Worm (Caenorhabditis elegans) whole organism, L4 larva: ENCODE data around the gene Y38E10A.9.

Experiments
- F10B5.3 ChIP-seq: sonication (generic microtip); optimal IDR thresholded peaks from 2 replicates; lab custom pipeline; 2016; ENCODE audit warnings: mild to moderate bottlenecking, missing genetic modification characterization, missing compliant biosample characterization
- F26F4.8 ChIP-seq: fragments of 200-800 bp; sonication (Bioruptor generic); conservative IDR thresholded peaks from 2 replicates; pipeline ENCODE4 v1.3.6; 2022; ENCODE audit warnings: missing genetic modification characterization, missing compliant biosample characterization
- F44E2.7 ChIP-seq: fragments of 200-800 bp; sonication (Bioruptor generic); IDR thresholded peaks from 2 replicates; pipeline ENCODE4 v2.1.2; 2022; ENCODE audit warnings: missing genetic modification characterization, missing compliant biosample characterization
- Y105C5A.15 ChIP-seq: fragments of 200-800 bp; sonication (Bioruptor generic); IDR thresholded peaks from 2 replicates; pipeline ENCODE4 v1.3.6; 2022; ENCODE audit warnings: missing genetic modification characterization, missing compliant biosample characterization
- aha-1 ChIP-seq: fragments of 150-350 bp; peaks from one replicate; lab custom pipeline; 2014; ENCODE audit warnings: missing biosample characterization, missing genetic modification characterization
- arid-1 ChIP-seq: fragments of 200-800 bp; sonication (Bioruptor generic); conservative IDR thresholded peaks from 2 replicates; pipeline ENCODE4 v1.3.6; 2022; ENCODE audit warnings: missing genetic modification reagents, missing genetic modification characterization, missing compliant biosample characterization
- ceh-28 ChIP-seq: fragments of 150-350 bp; optimal IDR thresholded peaks from 2 replicates; lab custom pipeline; 2014; ENCODE audit warnings: missing biosample characterization, missing genetic modification reagents, missing genetic modification characterization
- ctbp-1 ChIP-seq: fragments of 200-800 bp; sonication (Bioruptor generic); IDR thresholded peaks from 2 replicates; pipeline ENCODE4 v1.3.6; 2022; ENCODE audit warnings: missing genetic modification reagents, missing genetic modification characterization, missing compliant biosample characterization
- daf-12 ChIP-seq: fragments of 150-350 bp; optimal IDR thresholded peaks from 2 replicates; lab custom pipeline; 2014; ENCODE audit warnings: missing biosample characterization, missing genetic modification reagents, missing genetic modification characterization
- daf-8 ChIP-seq: fragments of 200-800 bp; sonication (Bioruptor generic); IDR thresholded peaks from 2 replicates; pipeline ENCODE4 v1.3.6; 2022; ENCODE audit warnings: missing genetic modification characterization, missing compliant biosample characterization
- dmd-6 ChIP-seq: fragments of 200-800 bp; sonication (Bioruptor generic); IDR thresholded peaks from 2 replicates; pipeline ENCODE4 v1.3.6; 2022; ENCODE audit warnings: missing genetic modification reagents, missing genetic modification characterization, missing compliant biosample characterization
- dpl-1 ChIP-seq: fragments of 150-350 bp; optimal IDR thresholded peaks from 2 replicates; lab custom pipeline; 2014; ENCODE audit warnings: missing biosample characterization, missing genetic modification reagents, missing genetic modification characterization
- egl-27 ChIP-seq: sonication (generic microtip); optimal IDR thresholded peaks from 3 replicates; lab custom pipeline; 2017; ENCODE audit warnings: missing biosample characterization, missing genetic modification reagents, missing genetic modification characterization
- fkh-10 ChIP-seq: fragments of 150-350 bp; optimal IDR thresholded peaks from 2 replicates; lab custom pipeline; 2014; ENCODE audit warnings: missing biosample characterization, missing genetic modification reagents, missing genetic modification characterization
- hif-1 ChIP-seq, 2 experiments: sonication (generic microtip); optimal IDR thresholded peaks; 2 replicates each; lab custom pipeline; 2016 to 2017; ENCODE audit warnings: missing compliant biosample characterization in 2 of 2, missing genetic modification characterization in 2 of 2, missing genetic modification reagents in 2 of 2, missing genotype in 2 of 2, mild to moderate bottlenecking in 1 of 2
- hlh-11 ChIP-seq: fragments of 200-800 bp; sonication (Bioruptor generic); optimal IDR thresholded peaks from 2 replicates; lab custom pipeline; 2018; ENCODE audit warnings: mild to moderate bottlenecking, missing genetic modification characterization, missing compliant biosample characterization
- hlh-30 ChIP-seq: sonication (generic microtip); optimal IDR thresholded peaks from 2 replicates; lab custom pipeline; 2017; ENCODE audit warnings: antibody characterized with exemption, mild to moderate bottlenecking, missing genetic modification characterization, missing compliant biosample characterization; ENCODE audit not compliant: insufficient read depth
- hmg-1.1 ChIP-seq: fragments of 200-800 bp; sonication (Bioruptor generic); IDR thresholded peaks from 2 replicates; pipeline ENCODE4 v1.3.6; 2022; ENCODE audit warnings: missing genetic modification reagents, missing genetic modification characterization, missing compliant biosample characterization
- lin-29 ChIP-seq: fragments of 200-800 bp; sonication (Bioruptor generic); IDR thresholded peaks from 2 replicates; pipeline ENCODE4 v1.3.6; 2022; ENCODE audit warnings: missing genetic modification reagents, missing genetic modification characterization, missing compliant biosample characterization
- lir-3 ChIP-seq: sonication (generic microtip); optimal IDR thresholded peaks from 2 replicates; lab custom pipeline; 2016; ENCODE audit warnings: mild to moderate bottlenecking, missing genetic modification characterization, missing compliant biosample characterization
- mdl-1 ChIP-seq, 2 experiments: fragments of 150-350 bp in 1 of 2; sonication (generic microtip) in 1 of 2; optimal IDR thresholded peaks; 2 replicates each; lab custom pipeline; 2014 to 2017; ENCODE audit warnings: missing biosample characterization in 2 of 2, missing genetic modification characterization in 2 of 2
- mdt-29 ChIP-seq: fragments of 200-800 bp; sonication (Bioruptor generic); IDR thresholded peaks from 2 replicates; pipeline ENCODE4 v1.3.6; 2022; ENCODE audit warnings: missing genetic modification reagents, missing genetic modification characterization, missing compliant biosample characterization
- mxl-3 ChIP-seq: fragments of 200-800 bp; sonication (Bioruptor generic); optimal IDR thresholded peaks from 2 replicates; lab custom pipeline; 2018; ENCODE audit warnings: mild to moderate bottlenecking, missing genetic modification characterization, missing compliant biosample characterization
- nhr-10 ChIP-seq: fragments of 150-350 bp; optimal IDR thresholded peaks from 2 replicates; lab custom pipeline; 2014; ENCODE audit warnings: missing biosample characterization, missing genetic modification characterization
- nhr-28 ChIP-seq: fragments of 150-350 bp; optimal IDR thresholded peaks from 2 replicates; lab custom pipeline; 2014; ENCODE audit warnings: missing biosample characterization, missing genetic modification characterization
- nhr-48 ChIP-seq: sonication (generic microtip); optimal IDR thresholded peaks from 2 replicates; lab custom pipeline; 2016; ENCODE audit warnings: mild to moderate bottlenecking, missing genetic modification characterization, missing compliant biosample characterization
- nhr-77 ChIP-seq: fragments of 150-350 bp; optimal IDR thresholded peaks from 2 replicates; lab custom pipeline; 2014; ENCODE audit warnings: missing biosample characterization, missing genetic modification characterization
- pha-4 ChIP-seq, 2 experiments: fragments of 150-350 bp in 1 of 2; fragments of 200-800 bp in 1 of 2; sonication (Bioruptor generic) in 1 of 2; IDR thresholded peaks in 1 of 2; optimal IDR thresholded peaks in 1 of 2; 2 replicates each; pipeline versions ENCODE4 v1.3.6 to Lab custom; 2014 to 2022; ENCODE audit warnings: missing genetic modification characterization in 2 of 2, missing genetic modification reagents in 2 of 2, missing biosample characterization in 1 of 2, missing compliant biosample characterization in 1 of 2
- php-3 ChIP-seq: fragments of 200-800 bp; sonication (Bioruptor generic); IDR thresholded peaks from 2 replicates; pipeline ENCODE4 v1.3.6; 2022; ENCODE audit warnings: missing genetic modification reagents, missing genetic modification characterization, missing compliant biosample characterization
- sdz-12 ChIP-seq: fragments of 200-800 bp; sonication (Bioruptor generic); optimal IDR thresholded peaks from 2 replicates; lab custom pipeline; 2018; ENCODE audit warnings: mild to moderate bottlenecking, missing genetic modification characterization, missing compliant biosample characterization
- skn-1 ChIP-seq: fragments of 150-350 bp; optimal IDR thresholded peaks from 2 replicates; lab custom pipeline; 2014; ENCODE audit warnings: missing biosample characterization, missing genetic modification characterization
- snpc-1.2 ChIP-seq: fragments of 200-800 bp; sonication (Bioruptor generic); IDR thresholded peaks from 2 replicates; pipeline ENCODE4 v1.3.6; 2022; ENCODE audit warnings: missing genetic modification reagents, missing genetic modification characterization, missing compliant biosample characterization
- tag-97 ChIP-seq: fragments of 200-800 bp; sonication (Bioruptor generic); IDR thresholded peaks from 2 replicates; pipeline ENCODE4 v1.3.6; 2022; ENCODE audit warnings: missing genetic modification characterization, missing compliant biosample characterization
- unc-39 ChIP-seq: sonication (generic microtip); optimal IDR thresholded peaks from 2 replicates; lab custom pipeline; 2017; ENCODE audit warnings: missing biosample characterization, missing genetic modification characterization
- unc-62 ChIP-seq, 3 experiments: fragments of 150-350 bp in 1 of 3; sonication (generic microtip); optimal IDR thresholded peaks in 2 of 3; peaks in 1 of 3; 1 replicate in 1 of 3; 2 replicates in 2 of 3; lab custom pipeline; 2014 to 2017; ENCODE audit warnings: missing biosample characterization in 3 of 3, missing genetic modification characterization in 3 of 3, missing genetic modification reagents in 3 of 3, missing genotype in 1 of 3
- zag-1 ChIP-seq: fragments of 150-350 bp; optimal IDR thresholded peaks from 2 replicates; lab custom pipeline; 2014; ENCODE audit warnings: missing biosample characterization, missing genetic modification characterization
- zfp-3 ChIP-seq: fragments of 200-800 bp; sonication (Bioruptor generic); conservative IDR thresholded peaks from 2 replicates; pipeline ENCODE4 v1.3.6; 2022; ENCODE audit warnings: missing genetic modification reagents, missing genetic modification characterization, missing compliant biosample characterization
- zip-11 ChIP-seq: fragments of 200-800 bp; sonication (Bioruptor generic); IDR thresholded peaks from 2 replicates; pipeline ENCODE4 v1.3.6; 2022; ENCODE audit warnings: missing genetic modification characterization, missing compliant biosample characterization
- ztf-11 ChIP-seq: fragments of 150-350 bp; optimal IDR thresholded peaks from 2 replicates; lab custom pipeline; 2014; ENCODE audit warnings: missing biosample characterization, missing genetic modification characterization

Gene Y38E10A.9

DNA sequence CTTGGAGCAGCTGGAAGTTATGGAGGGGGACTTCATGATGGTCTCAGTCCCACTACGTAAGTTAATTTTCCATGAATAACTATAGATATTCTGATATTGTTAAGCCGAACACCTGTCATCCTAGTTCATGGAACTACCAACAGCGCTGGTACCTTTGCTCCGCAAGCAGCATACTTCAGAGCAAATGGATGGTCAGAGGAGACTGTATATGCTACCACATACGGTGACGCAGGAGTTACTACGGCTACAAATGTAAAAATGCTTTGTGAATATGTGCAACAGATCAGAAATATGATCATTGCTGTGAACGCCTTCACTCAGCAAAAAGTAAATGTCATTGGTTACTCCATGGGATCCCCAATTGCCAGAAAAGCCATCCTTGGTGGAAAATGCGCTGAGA lies 2.6 kb upstream of the Y38E10A.9 start:
- TF ChIP-seq tag-97 (no peak), unc-62 (GFP tag; optimal IDR thresholded peaks at IDR 0.05 in 1 of 2; lab: Kevin White, UChicago) (peak in 1 of 2 experiments; percentile 96), unc-62 (tag; optimal IDR thresholded peaks at IDR 0.05; lab: Kevin White, UChicago) (no peak), Y105C5A.15 (GFP tag; lab: Robert Waterston, UW) (0 out of 2 replicates have a peak, but pooled peaks have one; percentile 19), F10B5.3 (no peak)

DNA sequence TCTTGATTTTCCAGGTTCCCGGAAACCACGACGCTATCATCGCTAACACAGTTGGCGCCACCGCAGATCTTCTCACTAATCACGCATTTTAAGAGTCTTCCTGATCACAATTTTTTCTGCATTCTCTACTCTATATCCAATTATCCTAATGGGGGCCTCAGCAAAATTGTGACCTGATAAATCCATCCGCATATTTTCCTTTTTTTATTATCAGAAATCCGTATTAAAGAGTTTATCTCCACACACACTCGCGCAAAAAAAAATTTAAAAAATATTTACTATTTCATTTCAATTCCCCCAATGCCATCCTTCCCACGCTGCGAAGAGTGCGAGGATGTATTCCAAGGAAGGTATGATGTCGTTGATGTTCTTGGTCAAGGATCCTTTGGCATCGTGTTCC lies 1.9 kb upstream of the Y38E10A.9 start, which contains the start of gene Y38E10A.8:
TSS of gene Y38E10A.8 (plus strand) at position 301 of the 400 bp plus-strand sequence.
- TF ChIP-seq unc-62 (GFP tag; optimal IDR thresholded peaks at IDR 0.05 in 1 of 2; lab: Kevin White, UChicago) (peak in 1 of 2 experiments; percentile 27), unc-62 (tag; optimal IDR thresholded peaks at IDR 0.05; lab: Kevin White, UChicago) (no peak), ztf-11 (tag; lab: Kevin White, UChicago) (no peak)

DNA sequence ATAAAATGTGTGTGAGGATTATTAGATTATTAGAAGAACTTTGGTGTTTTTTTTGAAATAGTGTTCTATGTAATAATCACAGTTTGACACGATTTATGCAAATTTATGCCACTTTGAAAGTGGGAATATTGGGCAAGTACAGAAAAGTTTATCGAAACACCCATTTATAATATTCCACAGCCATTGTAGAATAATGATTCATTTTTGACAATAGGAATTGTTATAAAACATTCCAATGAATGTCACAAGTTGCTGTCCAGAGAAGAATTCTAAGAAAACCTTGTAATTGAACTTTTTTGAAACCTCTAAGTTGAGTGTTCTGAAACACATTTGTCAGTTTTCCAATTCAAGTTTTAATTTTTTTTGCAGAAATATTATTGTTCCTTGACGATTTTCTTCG lies 3.5 kb downstream of the Y38E10A.9 start, which contains the start of gene nspe-4:
TSS of gene nspe-4 (plus strand) at position 301 of the 400 bp plus-strand sequence.
- TF ChIP-seq daf-12 (no peak), zfp-3 (GFP tag; lab: Robert Waterston, UW) (no peak), fkh-10 (no peak), ceh-28 (tag; lab: Kevin White, UChicago) (no peak), F26F4.8 (GFP tag; lab: Robert Waterston, UW) (no peak), nhr-28 (tag; lab: Kevin White, UChicago) (no peak), dpl-1 (GFP tag; lab: Kevin White, UChicago) (no peak), hmg-1.1 (GFP tag; lab: Robert Waterston, UW) (no peak), zip-11 (GFP tag; lab: Robert Waterston, UW) (no peak), egl-27 (tag; lab: Kevin White, UChicago) (no peak), sdz-12 (GFP tag; lab: Kevin White, UChicago) (no peak), zag-1 (tag; lab: Kevin White, UChicago) (no peak), nhr-10 (tag; lab: Kevin White, UChicago) (no peak), aha-1 (tag; lab: Kevin White, UChicago) (no peak), dmd-6 (GFP tag; lab: Robert Waterston, UW) (no peak), daf-8 (GFP tag; lab: Robert Waterston, UW) (no peak), mdt-29 (GFP tag; lab: Robert Waterston, UW) (no peak), nhr-77 (tag; lab: Kevin White, UChicago) (no peak), snpc-1.2 (GFP tag; lab: Robert Waterston, UW) (no peak)

DNA sequence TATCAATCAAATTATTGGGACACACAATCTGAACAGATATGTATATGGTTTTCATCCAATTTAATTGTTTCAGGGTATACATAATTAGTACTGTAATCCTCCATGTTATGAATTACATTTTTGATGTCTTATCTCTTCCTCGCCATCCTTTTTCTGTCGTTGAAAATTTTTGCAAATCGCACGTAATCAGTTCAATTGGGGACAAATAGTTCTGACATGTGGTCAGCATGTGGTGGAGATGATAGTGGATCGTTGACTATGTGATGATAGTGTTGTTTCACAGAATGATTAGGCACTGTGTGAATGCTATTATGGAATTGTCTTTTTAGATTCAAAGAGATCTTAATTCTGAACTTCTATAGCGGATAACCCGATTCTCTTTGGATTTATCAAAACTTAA lies 6.7 kb downstream of the Y38E10A.9 start:
- TF ChIP-seq lir-3 (no peak), pha-4 (GFP tag; IDR thresholded peaks at IDR 0.05; lab: Robert Waterston, UW) (no peak), pha-4 (tag; optimal IDR thresholded peaks at IDR 0.05; lab: Kevin White, UChicago) (no peak), skn-1 (tag; lab: Kevin White, UChicago) (no peak), hlh-11 (tag; lab: Kevin White, UChicago) (peak; percentile 16), hmg-1.1 (GFP tag; lab: Robert Waterston, UW) (no peak), hlh-30 (tag; lab: Kevin White, UChicago) (peak; percentile 28), aha-1 (tag; lab: Kevin White, UChicago) (peak; percentile 99), hif-1 (tag; optimal IDR thresholded peaks at IDR 0.05; lab: Kevin White, UChicago) (peak; percentile 93 to 96), F44E2.7 (GFP tag; lab: Robert Waterston, UW) (no peak), nhr-48 (tag; lab: Kevin White, UChicago) (peak; percentile 97), arid-1 (GFP tag; lab: Robert Waterston, UW) (no peak), dmd-6 (GFP tag; lab: Robert Waterston, UW) (peak; percentile 93), php-3 (GFP tag; lab: Robert Waterston, UW) (no peak), ctbp-1 (GFP tag; lab: Robert Waterston, UW) (no peak), unc-39 (no peak), mxl-3 (peak; percentile 85), mdl-1 (tag; optimal IDR thresholded peaks at IDR 0.05; lab: Kevin White, UChicago) (peak in 1 of 2 experiments; percentile 5), lin-29 (GFP tag; lab: Robert Waterston, UW) (no peak), unc-62 (GFP tag; optimal IDR thresholded peaks at IDR 0.05 in 1 of 2; lab: Kevin White, UChicago) (peak in 1 of 2 experiments; percentile 93), unc-62 (tag; optimal IDR thresholded peaks at IDR 0.05; lab: Kevin White, UChicago) (no peak), nhr-28 (tag; lab: Kevin White, UChicago) (peak; percentile 60)
